Worm (Caenorhabditis elegans): ENCODE data around the gene ztf-20.

- TF ChIP-seq unc-62 (GFP tag; optimal IDR thresholded peaks at IDR 0.05) (no peak), mep-1 (tag; optimal IDR thresholded peaks at IDR 0.05) (no peak), pha-4 (tag; optimal IDR thresholded peaks at IDR 0.05) (no peak), nhr-76 (tag; optimal IDR thresholded peaks at IDR 0.05) (no peak), snpc-4 (tag; optimal IDR thresholded peaks at IDR 0.05) (no peak), nhr-237 (tag; optimal IDR thresholded peaks at IDR 0.05) (no peak), unc-120 (tag; optimal IDR thresholded peaks at IDR 0.05; ENCODE audit: poor library complexity, severe bottlenecking) (no peak)
Observed at ce11 chrV:18957267-18957843, 2.6 kb downstream of the ztf-20 start, which contains the start of gene hrg-10.
